Fruit fly (Drosophila melanogaster) whole organism, larva: ENCODE results near the gene Pcyt1.
A peak's percentile ranks its signal among the peaks of the same experiment; 100 is the strongest.

ENCODE experiments used
- noc ChIP-seq: fragments of 200-800 bp; sonication (Bioruptor generic); optimal IDR thresholded peaks from 3 replicates; lab custom pipeline; 2019; ENCODE audit warnings: missing biosample characterization, mild to moderate bottlenecking, missing genetic modification characterization, moderate library complexity

The Pcyt1 gene

dm6 chr3L:1573191-1573590 is 27.3 kb downstream of the Pcyt1 start:
- no peak for TF ChIP-seq noc (tag; lab: Kevin White, UChicago)

dm6 chr3L:1575731-1576376 is 30.0 kb downstream of the Pcyt1 start:
- TF ChIP-seq noc (tag; lab: Kevin White, UChicago) = no peak

- TF ChIP-seq noc (tag; lab: Kevin White, UChicago) = no peak
Measured at dm6 chr3L:1576489-1577106, 30.7 kb downstream of the Pcyt1 start, which contains the start of gene CG13917. CG13917 (plus strand) TSS chr3L:1576699.

dm6 chr3L:1577338-1577737 is 31.4 kb downstream of the Pcyt1 start:
- TF ChIP-seq noc (tag; lab: Kevin White, UChicago) = no peak

- TF ChIP-seq noc (tag; lab: Kevin White, UChicago) = peak; percentile 64
Measured at dm6 chr3L:1578391-1578948, 32.6 kb downstream of the Pcyt1 start.

dm6 chr3L:1579169-1579853 is 33.4 kb downstream of the Pcyt1 start:
- peak; percentile 79 for TF ChIP-seq noc (tag; lab: Kevin White, UChicago)

- TF ChIP-seq noc (tag; lab: Kevin White, UChicago) = no peak
Measured at dm6 chr3L:1580194-1580593, 34.3 kb downstream of the Pcyt1 start.

dm6 chr3L:1580821-1581220 is 34.9 kb downstream of the Pcyt1 start:
- no peak for TF ChIP-seq noc (tag; lab: Kevin White, UChicago)

- TF ChIP-seq noc (tag; lab: Kevin White, UChicago) = no peak
Measured at dm6 chr3L:1584003-1584402, 38.1 kb downstream of the Pcyt1 start.

- TF ChIP-seq noc (tag; lab: Kevin White, UChicago) = no peak
Measured at dm6 chr3L:1584781-1585180, 38.9 kb downstream of the Pcyt1 start.

- peak; percentile 70 for TF ChIP-seq noc (tag; lab: Kevin White, UChicago)
Measured at dm6 chr3L:1586266-1587054, 40.6 kb downstream of the Pcyt1 start.

- TF ChIP-seq noc (tag; lab: Kevin White, UChicago) = peak; percentile 57
Measured at dm6 chr3L:1587140-1587849, 41.4 kb downstream of the Pcyt1 start.

dm6 chr3L:1590194-1590593 is 44.3 kb downstream of the Pcyt1 start:
- no peak for TF ChIP-seq noc (tag; lab: Kevin White, UChicago)

dm6 chr3L:1591692-1592371 is 45.9 kb downstream of the Pcyt1 start:
- TF ChIP-seq noc (tag; lab: Kevin White, UChicago) = peak; percentile 86
